Fruit fly (Drosophila melanogaster): Measurements from ENCODE around the gene Ndfip.

- TF ChIP-seq cyc (GFP tag; optimal IDR thresholded peaks at IDR 0.05) (peak; percentile 77), CG15336 (GFP tag; IDR thresholded peaks at IDR 0.05) (no peak), Sox102F (GFP tag; optimal IDR thresholded peaks at IDR 0.05) (peak; percentile 59), CG6854 (GFP tag; optimal IDR thresholded peaks at IDR 0.05) (no peak)
Observed at dm6 chr3L:17621451-17621946, 32.6 kb downstream of the Ndfip start, which contains the start of the genes Vps60 and anchor.
